Worm (Caenorhabditis elegans): Measurements from ENCODE around the gene mxl-3.

DNA sequence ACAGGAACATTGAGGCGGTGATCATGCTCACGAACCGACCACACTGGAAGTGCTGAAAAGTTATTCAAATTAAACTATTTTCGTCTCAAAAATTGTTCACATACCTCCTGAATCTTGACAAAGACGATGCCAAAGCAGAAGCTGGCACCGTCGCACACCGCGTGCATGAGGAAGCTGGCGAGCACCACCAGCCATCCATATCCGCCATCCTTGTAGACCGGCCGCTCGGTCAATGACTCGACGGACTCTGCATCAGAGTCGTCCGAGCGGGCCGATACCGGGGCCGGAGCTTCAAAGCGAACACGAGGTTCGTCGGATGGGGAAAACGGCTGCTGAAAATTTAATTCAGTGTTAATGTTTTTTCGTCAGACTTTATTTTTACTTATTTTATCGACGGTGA lies 25.6 kb upstream of the mxl-3 start:
- TF ChIP-seq fos-1 (tag; optimal IDR thresholded peaks at IDR 0.05) (no peak), ztf-4 (tag; optimal IDR thresholded peaks at IDR 0.05) (no peak), dmd-4 (tag; optimal IDR thresholded peaks at IDR 0.05) (no peak), mdl-1 (tag; optimal IDR thresholded peaks at IDR 0.05) (no peak), ceh-82 (tag; optimal IDR thresholded peaks at IDR 0.05) (no peak), unc-62 (GFP tag; optimal IDR thresholded peaks at IDR 0.05) (no peak), nhr-77 (tag; optimal IDR thresholded peaks at IDR 0.05) (no peak), ztf-11 (tag; optimal IDR thresholded peaks at IDR 0.05) (no peak), zag-1 (tag; optimal IDR thresholded peaks at IDR 0.05) (no peak), egl-27 (tag; optimal IDR thresholded peaks at IDR 0.05) (no peak), unc-39 (tag; optimal IDR thresholded peaks at IDR 0.05) (no peak)
